Worm (Caenorhabditis elegans): ENCODE data around the gene fbxa-174.

The fbxa-174 gene

DNA sequence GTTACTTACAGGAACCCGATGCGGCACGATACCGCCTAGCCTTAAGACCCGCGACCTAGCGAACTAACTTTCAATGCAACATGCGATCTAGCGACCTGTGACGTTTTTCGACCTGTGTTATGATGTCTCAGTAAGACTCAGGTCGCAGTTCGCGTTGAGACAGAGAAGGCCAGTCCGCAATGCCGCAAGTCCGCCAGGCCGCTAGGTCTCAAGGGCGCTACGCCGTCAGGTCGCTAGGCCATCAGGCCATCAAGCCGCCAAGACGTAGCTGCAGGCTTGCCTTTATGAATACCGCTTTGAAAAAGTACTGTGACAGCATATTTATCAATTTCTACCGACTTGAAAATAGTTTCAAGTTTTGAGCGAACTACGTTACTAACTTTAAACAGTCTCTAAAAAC lies 37.4 kb upstream of the fbxa-174 start:
- TF ChIP-seq Y75B8A.6 (GFP tag; IDR thresholded peaks at IDR 0.05) (no peak), daf-8 (GFP tag; IDR thresholded peaks at IDR 0.05) (no peak), lir-3 (tag; optimal IDR thresholded peaks at IDR 0.05) (no peak), mdl-1 (tag; optimal IDR thresholded peaks at IDR 0.05) (no peak), dmd-8 (GFP tag; IDR thresholded peaks at IDR 0.05) (no peak), F26F4.8 (GFP tag; conservative IDR thresholded peaks at IDR 0.05) (0 out of 2 replicates have a peak, but pooled peaks have one; percentile 17), arid-1 (GFP tag; conservative IDR thresholded peaks at IDR 0.05) (no peak), saeg-2 (GFP tag; IDR thresholded peaks at IDR 0.05) (no peak), T26A8.4 (GFP tag; IDR thresholded peaks at IDR 0.05) (no peak), set-16 (GFP tag; IDR thresholded peaks at IDR 0.05) (peak; percentile 54; the same call in 1 of the 2 replicates), F44E2.7 (GFP tag; IDR thresholded peaks at IDR 0.05) (no peak), hif-1 (tag; optimal IDR thresholded peaks at IDR 0.05) (no peak), nhr-10 (tag; optimal IDR thresholded peaks at IDR 0.05) (no peak), Y48G9A.11 (GFP tag; IDR thresholded peaks at IDR 0.05) (no peak)

DNA sequence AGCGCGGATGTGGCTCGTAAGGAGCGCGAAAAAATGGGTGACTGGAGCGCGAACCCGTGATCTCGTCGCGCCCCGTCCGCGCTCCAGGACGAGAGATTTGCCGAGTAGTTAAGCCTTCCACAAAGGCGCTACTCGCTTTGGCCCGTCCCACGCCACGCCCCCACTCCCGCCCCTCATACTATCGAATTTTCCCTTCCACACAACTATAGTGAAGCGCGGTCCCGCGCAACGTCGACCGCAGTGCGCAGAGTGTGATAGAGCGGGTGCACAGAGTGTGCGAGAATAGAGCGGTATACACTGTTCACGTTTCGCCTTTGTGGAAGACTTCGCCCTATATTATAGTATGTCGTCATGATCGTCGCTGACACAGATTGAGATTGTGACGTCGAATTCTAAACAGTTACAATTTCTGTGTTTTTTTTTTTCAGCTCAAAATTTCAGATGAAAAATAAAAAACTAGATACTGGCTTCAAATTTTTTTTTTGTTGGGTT lies 26.1 kb upstream of the fbxa-174 start, which contains the start of gene fbxa-133:
fbxa-133 (plus strand) TSS at position 442 of the 492 bp plus-strand sequence.
- peak; percentile 65 for TF ChIP-seq set-16 (GFP tag; IDR thresholded peaks at IDR 0.05)
- TF ChIP-seq D1046.2 (GFP tag; IDR thresholded peaks at IDR 0.05): 0 out of 2 replicates have a peak, but pooled peaks have one; percentile 26

DNA sequence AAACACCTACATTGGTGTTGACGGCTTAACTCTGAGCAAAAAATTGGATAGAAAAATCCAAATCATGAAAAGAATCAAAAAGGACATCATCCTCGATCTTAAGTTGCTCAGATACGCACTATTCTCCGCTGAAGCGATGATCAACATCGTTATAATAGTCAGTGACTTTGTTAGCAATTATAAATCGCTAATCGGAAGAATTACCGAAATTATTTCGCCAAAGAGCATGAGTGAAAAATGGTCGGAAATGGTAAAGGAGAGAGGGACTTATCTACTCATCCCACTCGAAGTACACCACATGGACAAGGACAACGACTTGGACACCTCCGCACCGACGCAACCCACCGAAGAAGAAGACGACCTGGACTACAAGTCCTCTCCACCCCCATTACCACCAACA lies 21.7 kb upstream of the fbxa-174 start:
- TF ChIP-seq attf-4 (tag; optimal IDR thresholded peaks at IDR 0.05) (no peak), unc-62 (GFP tag; optimal IDR thresholded peaks at IDR 0.05 in 1 of 2) (peak in 1 of 2 experiments; percentile 81), unc-62 (tag; optimal IDR thresholded peaks at IDR 0.05) (no peak), mxl-3 (GFP tag; optimal IDR thresholded peaks at IDR 0.05) (no peak), tag-97 (GFP tag; IDR thresholded peaks at IDR 0.05) (no peak), aha-1 (tag) (peak; percentile 28), nhr-28 (tag; optimal IDR thresholded peaks at IDR 0.05) (no peak)

DNA sequence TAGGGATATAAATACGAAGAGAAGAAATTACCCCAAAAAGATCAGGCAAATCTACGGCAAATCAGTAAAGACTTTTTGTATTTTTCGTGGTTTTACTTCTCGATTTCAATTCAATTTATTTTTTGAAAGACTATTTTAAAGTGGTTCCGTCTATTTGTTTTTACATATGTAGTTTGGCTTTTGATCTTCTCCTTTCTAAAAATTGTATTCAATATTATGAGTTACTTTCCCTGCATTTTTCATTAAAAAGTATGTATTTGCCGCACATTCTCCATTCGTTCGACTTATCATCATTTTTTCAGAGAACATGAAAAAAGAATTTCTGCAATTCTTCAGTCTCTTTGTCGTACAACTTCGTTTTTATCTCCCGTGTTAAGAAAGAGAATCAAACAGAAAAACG lies 8.6 kb upstream of the fbxa-174 start, which contains the start of gene C38D9.2:
C38D9.2 (plus strand) TSS at position 301 of the 400 bp plus-strand sequence.
- TF ChIP-seq lir-3 (tag; optimal IDR thresholded peaks at IDR 0.05) (no peak), ctbp-1 (GFP tag; IDR thresholded peaks at IDR 0.05) (no peak), F44E2.7 (GFP tag; IDR thresholded peaks at IDR 0.05) (no peak), tra-1 (GFP tag; IDR thresholded peaks at IDR 0.05) (no peak), madf-9 (GFP tag; conservative IDR thresholded peaks at IDR 0.05) (no peak), saeg-2 (GFP tag; IDR thresholded peaks at IDR 0.05) (no peak), hmg-1.1 (GFP tag; IDR thresholded peaks at IDR 0.05) (no peak), daf-19 (GFP tag; conservative IDR thresholded peaks at IDR 0.05) (no peak), lin-39 (tag; optimal IDR thresholded peaks at IDR 0.05) (no peak), aha-1 (tag) (no peak), dpl-1 (GFP tag; optimal IDR thresholded peaks at IDR 0.05) (no peak), ces-1 (GFP tag; optimal IDR thresholded peaks at IDR 0.05) (no peak), ama-1 (optimal IDR thresholded peaks at IDR 0.05) (no peak), daf-8 (GFP tag; IDR thresholded peaks at IDR 0.05) (no peak), pqm-1 (tag; optimal IDR thresholded peaks at IDR 0.05) (no peak)

DNA sequence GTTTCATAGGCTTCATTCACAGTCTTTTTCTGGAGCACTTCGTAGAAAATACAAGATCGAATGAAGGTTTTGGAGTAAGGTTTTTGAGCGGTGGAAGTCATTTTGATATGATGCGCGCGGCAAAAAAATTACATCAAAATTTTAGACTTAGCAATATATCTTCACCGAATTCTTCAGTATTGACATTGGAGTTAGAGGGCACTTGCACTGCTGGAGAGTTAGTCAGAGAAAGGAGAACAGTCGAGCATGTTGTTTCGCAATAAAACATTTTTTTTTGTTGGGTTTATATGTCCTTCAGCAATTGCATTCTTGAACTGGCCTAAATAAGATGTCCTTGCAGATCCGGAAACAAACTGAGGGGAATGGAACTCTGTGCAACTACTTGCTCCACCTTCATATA lies 7.6 kb upstream of the fbxa-174 start, which contains the start of gene fbxa-171:
fbxa-171 (minus strand) TSS at position 101 of the 400 bp plus-strand sequence.
- no peak for TF ChIP-seq lin-38 (GFP tag; IDR thresholded peaks at IDR 0.05)

DNA sequence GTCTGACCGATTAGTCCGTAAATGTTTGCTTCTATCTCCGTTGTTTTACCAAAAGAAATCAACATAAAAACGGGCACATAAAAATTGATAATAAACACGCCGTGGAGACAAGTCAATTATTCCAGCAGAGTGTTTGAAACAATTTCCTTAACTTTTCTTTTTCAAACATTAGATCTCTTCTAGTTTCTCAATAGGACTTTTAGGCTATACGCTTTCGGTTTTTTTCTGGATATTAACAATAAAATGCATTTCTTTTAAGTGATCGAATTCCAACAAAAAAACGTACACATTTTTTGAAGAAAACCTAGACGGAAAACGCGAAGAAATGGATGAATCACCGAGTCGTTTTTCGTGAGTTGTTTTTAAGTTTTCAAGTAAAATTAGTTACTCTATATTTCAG lies 669 bp upstream of the fbxa-174 start, which contains the start of gene fbxa-172:
fbxa-172 (plus strand) TSS at position 301 of the 400 bp plus-strand sequence.
- no peak for TF ChIP-seq madf-5 (GFP tag; IDR thresholded peaks at IDR 0.05)
- TF ChIP-seq nhr-48 (tag; optimal IDR thresholded peaks at IDR 0.05): no peak
- no peak for TF ChIP-seq jun-1 (tag; optimal IDR thresholded peaks at IDR 0.05)
- TF ChIP-seq Y75B8A.6 (GFP tag; IDR thresholded peaks at IDR 0.05): no peak
- no peak for TF ChIP-seq sdz-12 (GFP tag; optimal IDR thresholded peaks at IDR 0.05)
- no peak for TF ChIP-seq zip-11 (GFP tag; IDR thresholded peaks at IDR 0.05)
- TF ChIP-seq Y105C5A.15 (GFP tag; IDR thresholded peaks at IDR 0.05): no peak
- no peak for TF ChIP-seq rbr-2 (tag; optimal IDR thresholded peaks at IDR 0.05)
- TF ChIP-seq nhr-28 (tag; optimal IDR thresholded peaks at IDR 0.05): no peak
- no peak for TF ChIP-seq lir-3 (tag; optimal IDR thresholded peaks at IDR 0.05)
- TF ChIP-seq zfp-2 (tag; optimal IDR thresholded peaks at IDR 0.05): no peak
- TF ChIP-seq tag-97 (GFP tag; IDR thresholded peaks at IDR 0.05): no peak
- TF ChIP-seq zag-1 (tag; optimal IDR thresholded peaks at IDR 0.05): no peak
- no peak for TF ChIP-seq Y5F2A.4 (GFP tag; optimal IDR thresholded peaks at IDR 0.05)

All from whole organism, L4 larva.